Fruit fly (Drosophila melanogaster) whole organism, adult: ENCODE data around the gene CG3071.

Experiments used
- CG11617 ChIP-seq: fragments of 200-800 bp; sonication (Bioruptor generic); optimal IDR thresholded peaks from 2 replicates; lab custom pipeline; 2017; ENCODE audit warnings: mild to moderate bottlenecking, missing biosample characterization, missing genetic modification reagents, missing genetic modification characterization
- CG12768 ChIP-seq: fragments of 200-800 bp; sonication (Bioruptor generic); optimal IDR thresholded peaks from 2 replicates; lab custom pipeline; 2017; ENCODE audit warnings: missing biosample characterization, missing genetic modification characterization, mild to moderate bottlenecking, moderate library complexity, missing genetic modification reagents
- CG14711 ChIP-seq: fragments of 200-800 bp; sonication (Bioruptor generic); optimal IDR thresholded peaks from 2 replicates; lab custom pipeline; 2018; ENCODE audit warnings: missing biosample characterization, mild to moderate bottlenecking, missing genetic modification characterization, moderate library complexity
- CG1620 ChIP-seq: fragments of 200-800 bp; sonication (Bioruptor generic); optimal IDR thresholded peaks from 2 replicates; lab custom pipeline; 2016; ENCODE audit warnings: missing biosample characterization, missing genetic modification characterization
- CG33017 ChIP-seq: fragments of 200-800 bp; sonication (Bioruptor generic); optimal IDR thresholded peaks from 2 replicates; lab custom pipeline; 2018; ENCODE audit warnings: missing biosample characterization, mild to moderate bottlenecking, missing genetic modification characterization, moderate library complexity
- CG5204 ChIP-seq: fragments of 200-800 bp; sonication (Bioruptor generic); optimal IDR thresholded peaks from 2 replicates; lab custom pipeline; 2016; ENCODE audit warnings: missing biosample characterization, missing genetic modification characterization
- CG7045 ChIP-seq: fragments of 200-800 bp; sonication (Bioruptor generic); optimal IDR thresholded peaks from 2 replicates; lab custom pipeline; 2017; ENCODE audit warnings: missing biosample characterization, mild to moderate bottlenecking, missing genetic modification characterization
- CG7101 ChIP-seq: fragments of 200-800 bp; sonication (Bioruptor generic); optimal IDR thresholded peaks from 2 replicates; lab custom pipeline; 2018; ENCODE audit warnings: missing biosample characterization, mild to moderate bottlenecking, missing genetic modification characterization, moderate library complexity
- Clk ChIP-seq: fragments of 200-800 bp; sonication (Bioruptor generic); optimal IDR thresholded peaks from 2 replicates; lab custom pipeline; 2017; ENCODE audit warnings: missing biosample characterization, missing genetic modification characterization
- Crg-1 ChIP-seq: fragments of 200-800 bp; sonication (Bioruptor generic); optimal IDR thresholded peaks from 2 replicates; lab custom pipeline; 2016; ENCODE audit warnings: missing biosample characterization, missing genetic modification characterization
- Hr96 ChIP-seq: fragments of 200-800 bp; sonication (Bioruptor generic); optimal IDR thresholded peaks from 2 replicates; lab custom pipeline; 2016; ENCODE audit warnings: missing biosample characterization, missing genetic modification characterization
- Mnt ChIP-seq: fragments of 200-800 bp; sonication (Bioruptor generic); optimal IDR thresholded peaks from 2 replicates; lab custom pipeline; 2016; ENCODE audit warnings: missing biosample characterization, mild to moderate bottlenecking, missing genetic modification characterization
- bab1 ChIP-seq: fragments of 200-800 bp; sonication (Bioruptor generic); optimal IDR thresholded peaks from 3 replicates; lab custom pipeline; 2019; ENCODE audit warnings: missing biosample characterization, mild to moderate bottlenecking, missing genetic modification characterization, moderate library complexity
- cic ChIP-seq: fragments of 200-800 bp; sonication (Bioruptor generic); optimal IDR thresholded peaks from 2 replicates; lab custom pipeline; 2017; ENCODE audit warnings: missing biosample characterization, mild to moderate bottlenecking, missing genetic modification characterization, moderate library complexity
- cnc ChIP-seq, 2 experiments: fragments of >200 bp; optimal IDR thresholded peaks; 2 replicates each; lab custom pipeline; 2017
- kay ChIP-seq: fragments of 200-800 bp; sonication (Bioruptor generic); peaks from one replicate; lab custom pipeline; 2016; ENCODE audit warnings: missing biosample characterization, missing genetic modification characterization, borderline replicate concordance
- ovo ChIP-seq: fragments of 200-800 bp; sonication (Bioruptor generic); optimal IDR thresholded peaks from 2 replicates; lab custom pipeline; 2016; ENCODE audit warnings: missing biosample characterization, missing genetic modification characterization
- pad ChIP-seq: fragments of 200-800 bp; sonication (Bioruptor generic); optimal IDR thresholded peaks from 3 replicates; lab custom pipeline; 2017; ENCODE audit warnings: missing biosample characterization, missing genetic modification characterization, mild to moderate bottlenecking, moderate library complexity, missing genetic modification reagents
- tj ChIP-seq: fragments of 200-800 bp; sonication (Bioruptor generic); optimal IDR thresholded peaks from 3 replicates; lab custom pipeline; 2017; ENCODE audit warnings: missing biosample characterization, mild to moderate bottlenecking, missing genetic modification characterization, moderate library complexity
- toe ChIP-seq: fragments of 200-800 bp; sonication (Bioruptor generic); optimal IDR thresholded peaks from 2 replicates; lab custom pipeline; 2016; ENCODE audit warnings: missing biosample characterization, missing genetic modification characterization

CG3071 gene

DNA sequence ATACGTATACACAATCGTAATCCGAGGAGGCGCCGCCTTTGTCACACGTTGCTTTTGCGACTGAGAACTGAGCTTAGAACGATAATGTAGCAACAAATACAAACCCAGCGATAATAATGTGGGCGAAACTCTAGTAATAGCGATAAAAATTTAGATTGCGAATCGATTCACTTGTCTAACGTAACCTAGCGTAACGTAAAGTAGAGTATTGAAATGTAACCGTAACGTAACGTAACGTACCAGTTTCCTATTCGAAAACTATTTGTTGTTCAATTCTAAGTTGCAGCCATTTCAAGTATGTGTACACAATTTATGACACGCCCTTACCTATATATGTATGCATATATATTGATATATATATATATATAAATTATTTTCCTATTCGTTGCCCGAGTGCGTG, 17.9 kb upstream of the CG3071 start:
- TF ChIP-seq Mnt (GFP tag; lab: Kevin White, UChicago) = no peak
- TF ChIP-seq CG11617 (GFP tag; lab: Kevin White, UChicago) = no peak
- TF ChIP-seq ovo (GFP tag; lab: Kevin White, UChicago) = no peak
- TF ChIP-seq pad = no peak
- no peak for TF ChIP-seq CG7101 (tag; lab: Kevin White, UChicago)
- no peak for TF ChIP-seq CG14711
- TF ChIP-seq tj (GFP tag; lab: Kevin White, UChicago) = no peak
- no peak for TF ChIP-seq CG7045 (GFP tag; lab: Kevin White, UChicago)
- TF ChIP-seq CG33017 = no peak
- no peak for TF ChIP-seq Hr96 (GFP tag; lab: Kevin White, UChicago)
- TF ChIP-seq bab1 (GFP tag; lab: Kevin White, UChicago) = no peak
- no peak for TF ChIP-seq Clk (GFP tag; lab: Kevin White, UChicago)
- no peak for TF ChIP-seq Crg-1 (GFP tag; lab: Kevin White, UChicago)
- TF ChIP-seq cic (GFP tag; lab: Kevin White, UChicago) = no peak
- no peak for TF ChIP-seq CG5204 (GFP tag; lab: Kevin White, UChicago)
- TF ChIP-seq toe (GFP tag; lab: Kevin White, UChicago) = no peak
- no peak for TF ChIP-seq CG1620 (GFP tag; lab: Kevin White, UChicago)

DNA sequence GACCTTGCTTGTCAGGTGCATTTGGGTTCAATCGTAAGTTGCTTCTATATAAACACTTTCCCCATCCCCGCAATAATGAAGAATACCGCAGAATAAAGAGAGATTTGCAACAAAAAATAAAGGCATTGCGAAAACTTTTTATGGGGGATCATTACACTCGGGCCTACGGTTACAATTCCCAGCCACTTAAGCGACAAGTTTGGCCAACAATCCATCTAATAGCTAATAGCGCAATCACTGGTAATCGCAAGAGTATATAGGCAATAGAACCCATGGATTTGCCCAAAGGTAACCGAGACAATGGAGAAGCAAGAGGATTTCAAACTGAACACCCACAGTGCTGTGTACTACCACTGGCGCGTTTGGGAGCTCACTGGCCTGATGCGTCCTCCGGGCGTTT, 16.7 kb upstream of the CG3071 start, which contains the start of gene Or2a:
TSS of gene Or2a (plus strand) at position 301 of the 400 bp plus-strand sequence.
- TF ChIP-seq Crg-1 (GFP tag; lab: Kevin White, UChicago) (no peak), CG7101 (tag; lab: Kevin White, UChicago) (no peak), kay (GFP tag; lab: Kevin White, UChicago) (no peak), cnc (optimal IDR thresholded peaks at IDR 0.05; lab: Kevin White, UChicago) (no peak), cic (GFP tag; lab: Kevin White, UChicago) (no peak), CG1620 (GFP tag; lab: Kevin White, UChicago) (no peak), Mnt (GFP tag; lab: Kevin White, UChicago) (no peak), bab1 (GFP tag; lab: Kevin White, UChicago) (no peak), CG11617 (GFP tag; lab: Kevin White, UChicago) (no peak), CG7045 (GFP tag; lab: Kevin White, UChicago) (no peak), Clk (GFP tag; lab: Kevin White, UChicago) (no peak), tj (GFP tag; lab: Kevin White, UChicago) (no peak), CG12768 (no peak), CG33017 (no peak), pad (no peak), CG5204 (GFP tag; lab: Kevin White, UChicago) (no peak), Hr96 (GFP tag; lab: Kevin White, UChicago) (no peak), toe (GFP tag; lab: Kevin White, UChicago) (no peak), CG14711 (no peak)

DNA sequence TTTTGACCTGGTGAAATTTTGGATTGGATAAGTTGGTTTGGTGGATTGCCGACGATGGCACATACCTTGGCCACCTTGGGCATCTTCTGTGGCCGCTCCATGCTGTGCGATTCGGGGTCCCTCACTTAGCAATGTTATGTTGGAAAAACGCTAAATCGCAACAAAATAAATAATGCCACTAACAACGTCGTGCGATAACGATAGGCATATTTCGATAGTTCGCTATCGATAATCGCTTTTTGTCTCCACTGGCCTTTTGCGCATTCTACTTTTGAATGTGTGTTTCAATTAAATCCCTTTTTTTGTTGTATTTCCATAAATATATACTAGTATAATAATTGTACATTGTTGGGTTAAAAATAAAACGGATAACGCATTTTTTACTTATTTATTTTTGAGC, 12.9 kb upstream of the CG3071 start, which contains the start of gene crn:
TSS of gene crn (minus strand) at position 221 of the 400 bp plus-strand sequence.
- peak; percentile 5 for TF ChIP-seq Mnt (GFP tag; lab: Kevin White, UChicago)
- TF ChIP-seq CG12768 = no peak

DNA sequence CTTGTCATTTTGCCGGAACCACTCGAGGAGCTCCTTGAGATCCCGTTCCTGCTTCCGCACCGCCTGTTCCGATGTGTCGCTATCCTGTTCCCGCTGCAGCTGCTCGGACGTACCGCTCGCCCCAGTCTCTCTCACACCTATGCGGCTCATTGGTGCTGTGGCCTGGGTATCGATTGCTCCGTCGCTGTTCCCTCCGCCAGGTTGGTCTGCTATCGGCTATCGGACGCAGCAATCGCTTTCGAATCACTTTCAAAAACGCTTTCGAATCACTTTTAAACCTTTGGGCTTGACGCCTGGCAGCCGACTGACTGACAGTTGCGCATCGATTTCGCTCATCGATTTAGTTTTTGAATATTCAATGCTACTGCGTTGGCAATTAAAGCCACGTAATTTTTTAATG, 10.9 kb upstream of the CG3071 start, which contains the start of gene CG3191:
TSS of gene CG3191 (minus strand) at position 306 of the 400 bp plus-strand sequence.
- no peak for TF ChIP-seq CG7101 (tag; lab: Kevin White, UChicago)
- TF ChIP-seq toe (GFP tag; lab: Kevin White, UChicago) = no peak
- TF ChIP-seq pad = no peak
- TF ChIP-seq kay (GFP tag; lab: Kevin White, UChicago) = no peak
- TF ChIP-seq Crg-1 (GFP tag; lab: Kevin White, UChicago) = no peak
- no peak for TF ChIP-seq CG7045 (GFP tag; lab: Kevin White, UChicago)
- no peak for TF ChIP-seq Mnt (GFP tag; lab: Kevin White, UChicago)
- no peak for TF ChIP-seq CG11617 (GFP tag; lab: Kevin White, UChicago)
- no peak for TF ChIP-seq Hr96 (GFP tag; lab: Kevin White, UChicago)
- no peak for TF ChIP-seq CG14711
- TF ChIP-seq ovo (GFP tag; lab: Kevin White, UChicago) = no peak
- TF ChIP-seq tj (GFP tag; lab: Kevin White, UChicago) = no peak

DNA sequence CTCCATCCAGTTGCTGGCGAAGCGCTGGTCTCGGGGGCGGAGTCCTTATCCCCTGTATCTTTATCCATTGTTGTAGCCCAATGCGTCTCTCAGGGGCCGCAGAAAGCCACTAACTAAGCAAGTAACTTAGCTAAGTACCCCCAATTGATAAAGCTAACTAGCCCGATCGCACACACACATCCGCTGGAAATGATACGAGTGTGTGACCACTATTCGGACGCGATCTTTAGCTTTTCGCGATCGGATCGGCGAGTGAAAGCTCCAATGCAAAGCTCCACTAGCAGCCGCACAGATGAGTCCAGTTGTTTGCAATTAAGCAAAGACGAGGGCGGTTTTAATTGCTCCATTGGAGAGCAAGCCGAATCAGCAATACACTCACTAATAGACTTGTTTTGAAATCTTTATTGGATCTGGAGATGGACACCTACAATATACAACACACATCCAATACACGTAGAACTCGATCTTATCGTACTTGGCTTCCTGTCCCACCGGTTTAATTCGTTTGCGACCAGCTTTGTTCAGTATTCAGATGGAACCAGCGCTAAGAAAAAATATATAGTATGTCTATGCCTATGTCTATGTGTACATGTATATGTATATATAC, 8.5 kb upstream of the CG3071 start, which contains the start of gene CG3091:
TSS of gene CG3091 (minus strand) at position 178 of the 607 bp plus-strand sequence.
- TF ChIP-seq pad = no peak
- TF ChIP-seq cic (GFP tag; lab: Kevin White, UChicago) = peak; percentile 65
- peak; percentile 3 for TF ChIP-seq Mnt (GFP tag; lab: Kevin White, UChicago)
- peak; percentile 25 for TF ChIP-seq CG33017

DNA sequence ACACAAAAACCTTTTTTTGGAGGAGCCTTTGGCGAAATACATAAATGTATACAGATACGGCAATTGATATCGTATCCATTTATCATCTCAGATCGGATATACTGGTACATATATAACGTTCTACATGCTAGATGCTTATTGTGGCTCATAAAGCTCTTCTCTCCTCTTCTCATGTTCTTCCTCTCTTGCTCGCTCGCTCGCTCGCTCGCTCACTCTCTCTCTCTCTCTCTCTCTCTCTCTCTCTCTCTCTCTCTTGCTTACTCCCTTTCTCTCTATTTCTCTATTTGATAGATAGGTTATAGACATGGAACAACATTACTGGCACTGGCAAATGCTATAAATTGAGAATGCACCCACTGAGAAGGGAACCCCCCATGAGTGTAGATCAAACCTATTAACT, 7.6 kb upstream of the CG3071 start:
- TF ChIP-seq Hr96 (GFP tag; lab: Kevin White, UChicago) = no peak
- TF ChIP-seq pad = peak; percentile 1
